Worm (Caenorhabditis elegans) whole organism, young adult: ENCODE data around the gene rpy-1.

ENCODE experiments used
- C06A6.2 ChIP-seq: fragments of 200-800 bp; sonication (Bioruptor generic); conservative IDR thresholded peaks from 2 replicates; pipeline ENCODE4 v1.3.6; 2022; ENCODE audit warnings: missing genetic modification characterization, missing compliant biosample characterization
- F37B4.10 ChIP-seq: fragments of 200-800 bp; sonication (Bioruptor generic); IDR thresholded peaks from 2 replicates; pipeline ENCODE4 v1.3.6; 2022; ENCODE audit warnings: missing genetic modification characterization, missing compliant biosample characterization
- F52B5.7 ChIP-seq: sonication (generic microtip); optimal IDR thresholded peaks from 2 replicates; lab custom pipeline; 2016; ENCODE audit warnings: mild to moderate bottlenecking, missing genetic modification characterization, missing compliant biosample characterization
- Y79H2A.3 ChIP-seq: fragments of 200-800 bp; sonication (Bioruptor generic); conservative IDR thresholded peaks from 2 replicates; pipeline ENCODE4 v1.3.6; 2022; ENCODE audit warnings: missing genetic modification reagents, missing genetic modification characterization, missing compliant biosample characterization
- bed-1 ChIP-seq: fragments of 200-800 bp; sonication (Bioruptor generic); IDR thresholded peaks from 2 replicates; pipeline ENCODE4 v1.3.6; 2022; ENCODE audit warnings: missing genetic modification reagents, missing genetic modification characterization, missing compliant biosample characterization
- ceh-79 ChIP-seq: sonication (generic microtip); optimal IDR thresholded peaks from 2 replicates; lab custom pipeline; 2017; ENCODE audit warnings: mild to moderate bottlenecking, missing genetic modification characterization, missing compliant biosample characterization
- let-607 ChIP-seq, 2 experiments: fragments of 200-800 bp in 1 of 2; sonication (Bioruptor generic) in 1 of 2; sonication (generic microtip) in 1 of 2; optimal IDR thresholded peaks; 2 replicates each; lab custom pipeline; 2016 to 2018; ENCODE audit warnings: mild to moderate bottlenecking in 2 of 2, missing compliant biosample characterization in 2 of 2, missing genetic modification characterization in 2 of 2, moderate library complexity in 2 of 2, missing genotype in 1 of 2
- nfya-1 ChIP-seq: sonication (generic microtip); optimal IDR thresholded peaks from 2 replicates; lab custom pipeline; 2017; ENCODE audit warnings: antibody characterized with exemption, missing compliant biosample characterization, missing genetic modification characterization, borderline replicate concordance; ENCODE audit not compliant: insufficient read depth
- nhr-90 ChIP-seq: sonication (generic microtip); optimal IDR thresholded peaks from 2 replicates; lab custom pipeline; 2016; ENCODE audit warnings: missing genotype, mild to moderate bottlenecking, missing genetic modification characterization, missing compliant biosample characterization
- repo-1 ChIP-seq: sonication (generic microtip); optimal IDR thresholded peaks from 2 replicates; lab custom pipeline; 2017; ENCODE audit warnings: mild to moderate bottlenecking, missing genetic modification characterization, missing compliant biosample characterization
- rpc-1 ChIP-seq, 2 experiments: fragments of 150-350 bp in 1 of 2; sonication (generic microtip) in 1 of 2; optimal IDR thresholded peaks; 2 replicates each; lab custom pipeline; 2014 to 2018; ENCODE audit warnings: missing biosample characterization in 1 of 2, missing genetic modification characterization in 1 of 2, missing genetic modification reagents in 1 of 2, missing genotype in 1 of 2
- unc-130 ChIP-seq: sonication (generic microtip); optimal IDR thresholded peaks from 2 replicates; lab custom pipeline; 2016; ENCODE audit warnings: missing genetic modification reagents, missing genetic modification characterization, missing compliant biosample characterization
- unc-62 ChIP-seq: fragments of 150-350 bp; optimal IDR thresholded peaks from 2 replicates; lab custom pipeline; 2014; ENCODE audit warnings: missing biosample characterization, missing genetic modification reagents, missing genetic modification characterization

ce11 chrII:6673894-6674293 lies 31.5 kb downstream of the rpy-1 start, which contains the start of gene H43E16.1:
- TF ChIP-seq C06A6.2 (GFP tag; lab: Robert Waterston, UW) (no peak), Y79H2A.3 (GFP tag; lab: Robert Waterston, UW) (no peak), bed-1 (GFP tag; lab: Robert Waterston, UW) (no peak), unc-130 (GFP tag; lab: Kevin White, UChicago) (no peak), rpc-1 (optimal IDR thresholded peaks at IDR 0.05; lab: Kevin White, UChicago) (no peak), rpc-1 (tag; optimal IDR thresholded peaks at IDR 0.05; lab: Kevin White, UChicago) (no peak), nhr-90 (tag; lab: Kevin White, UChicago) (no peak), repo-1 (tag; lab: Kevin White, UChicago) (no peak), nfya-1 (tag; lab: Kevin White, UChicago) (no peak), F37B4.10 (GFP tag; lab: Robert Waterston, UW) (no peak), unc-62 (GFP tag; lab: Kevin White, UChicago) (no peak), F52B5.7 (tag; lab: Kevin White, UChicago) (no peak), ceh-79 (tag; lab: Kevin White, UChicago) (no peak), let-607 (tag; optimal IDR thresholded peaks at IDR 0.05; lab: Kevin White, UChicago) (no peak)
